Fruit fly (Drosophila melanogaster): ENCODE results near the gene CG2256.

Gene CG2256

dm6 chrX:8115343-8115676 lies 28.3 kb upstream of the CG2256 start:
- no peak for TF ChIP-seq dsx (GFP tag; optimal IDR thresholded peaks at IDR 0.05; ENCODE audit: poor library complexity, severe bottlenecking)
- no peak for TF ChIP-seq CG8632 (GFP tag; optimal IDR thresholded peaks at IDR 0.05)
- TF ChIP-seq fd85E (GFP tag; optimal IDR thresholded peaks at IDR 0.05), result no peak
- no peak for TF ChIP-seq Eip78C (GFP tag)
- TF ChIP-seq fkh (GFP tag; optimal IDR thresholded peaks at IDR 0.05), result no peak
- TF ChIP-seq CG10669 (GFP tag; optimal IDR thresholded peaks at IDR 0.05), result no peak
- TF ChIP-seq Sox14 (GFP tag; optimal IDR thresholded peaks at IDR 0.05), result no peak
- TF ChIP-seq Ets21C (GFP tag; optimal IDR thresholded peaks at IDR 0.05), result no peak
- TF ChIP-seq CG7368 (GFP tag; optimal IDR thresholded peaks at IDR 0.05), result no peak
- TF ChIP-seq Hr39 (GFP tag; optimal IDR thresholded peaks at IDR 0.05), result no peak
- TF ChIP-seq CG8319 (GFP tag; optimal IDR thresholded peaks at IDR 0.05), result no peak
- no peak for TF ChIP-seq svp (GFP tag)

dm6 chrX:8114476-8115342 lies 27.7 kb upstream of the CG2256 start:
- peak; percentile 7 for TF ChIP-seq Sox102F (GFP tag; optimal IDR thresholded peaks at IDR 0.05)
- no peak for TF ChIP-seq Blimp-1 (GFP tag; optimal IDR thresholded peaks at IDR 0.05)
- peak; percentile 5 for TF ChIP-seq esn (GFP tag; optimal IDR thresholded peaks at IDR 0.05)
- peak; percentile 8 for TF ChIP-seq pdm3 (GFP tag; optimal IDR thresholded peaks at IDR 0.05)
- TF ChIP-seq dsx (GFP tag; optimal IDR thresholded peaks at IDR 0.05; ENCODE audit: poor library complexity, severe bottlenecking), result no peak
- TF ChIP-seq CG6792 (GFP tag; optimal IDR thresholded peaks at IDR 0.05), result no peak
- peak; percentile 18 for TF ChIP-seq CG3919 (GFP tag; optimal IDR thresholded peaks at IDR 0.05)
- TF ChIP-seq Ets96B (tag; optimal IDR thresholded peaks at IDR 0.05), result peak; percentile 6
- no peak for TF ChIP-seq CG11762 (GFP tag; optimal IDR thresholded peaks at IDR 0.05; ENCODE audit: insufficient read depth)
- no peak for TF ChIP-seq Hr38 (GFP tag; optimal IDR thresholded peaks at IDR 0.05)
- TF ChIP-seq eg (GFP tag; IDR thresholded peaks at IDR 0.05), result peak; percentile 56
- TF ChIP-seq fkh (GFP tag; optimal IDR thresholded peaks at IDR 0.05), result peak; percentile 37
- peak; percentile 28; the same call in 1 of the 3 replicates for TF ChIP-seq CG6163 (GFP tag; IDR thresholded peaks at IDR 0.05)
- peak; percentile 13 for TF ChIP-seq acj6 (GFP tag; optimal IDR thresholded peaks at IDR 0.05)
- TF ChIP-seq CG6808 (GFP tag; optimal IDR thresholded peaks at IDR 0.05), result no peak
- TF ChIP-seq CG34406 (GFP tag; optimal IDR thresholded peaks at IDR 0.05), result no peak
- no peak for TF ChIP-seq Sox15 (GFP tag; optimal IDR thresholded peaks at IDR 0.05)
- no peak for TF ChIP-seq CG7368 (GFP tag; optimal IDR thresholded peaks at IDR 0.05)
- TF ChIP-seq Met (GFP tag; optimal IDR thresholded peaks at IDR 0.05), result peak; percentile 64
- no peak for TF ChIP-seq fd59A (GFP tag; optimal IDR thresholded peaks at IDR 0.05)
- 0 out of 2 replicates have a peak, but pooled peaks have one; percentile 33 for TF ChIP-seq CG15336 (GFP tag; IDR thresholded peaks at IDR 0.05)
- no peak for TF ChIP-seq CG11902 (GFP tag; optimal IDR thresholded peaks at IDR 0.05)
- no peak for TF ChIP-seq Gug (GFP tag; IDR thresholded peaks at IDR 0.05)
- no peak for TF ChIP-seq CG10631 (GFP tag; optimal IDR thresholded peaks at IDR 0.05)
- peak; percentile 7 for TF ChIP-seq OdsH (GFP tag; optimal IDR thresholded peaks at IDR 0.05)
- TF ChIP-seq cyc (GFP tag; optimal IDR thresholded peaks at IDR 0.05), result peak; percentile 10
- TF ChIP-seq CG8119 (GFP tag; IDR thresholded peaks at IDR 0.05), result no peak
- TF ChIP-seq Hr39 (GFP tag; optimal IDR thresholded peaks at IDR 0.05), result peak; percentile 40
- TF ChIP-seq svp (GFP tag), result no peak
- peak; percentile 23 for TF ChIP-seq lz (GFP tag; optimal IDR thresholded peaks at IDR 0.05)
- peak; percentile 23 for TF ChIP-seq CG32006 (GFP tag; optimal IDR thresholded peaks at IDR 0.05)
- no peak for TF ChIP-seq CG6854 (GFP tag; optimal IDR thresholded peaks at IDR 0.05)
- TF ChIP-seq CG31627 (GFP tag; optimal IDR thresholded peaks at IDR 0.05), result peak; percentile 31
- peak; percentile 33 for TF ChIP-seq achi (GFP tag; optimal IDR thresholded peaks at IDR 0.05)
- TF ChIP-seq CG10669 (GFP tag; optimal IDR thresholded peaks at IDR 0.05), result peak; percentile 25

Data from whole organism, prepupa.